Fruit fly (Drosophila melanogaster): Measurements from ENCODE around the gene Neurl4.

DNA sequence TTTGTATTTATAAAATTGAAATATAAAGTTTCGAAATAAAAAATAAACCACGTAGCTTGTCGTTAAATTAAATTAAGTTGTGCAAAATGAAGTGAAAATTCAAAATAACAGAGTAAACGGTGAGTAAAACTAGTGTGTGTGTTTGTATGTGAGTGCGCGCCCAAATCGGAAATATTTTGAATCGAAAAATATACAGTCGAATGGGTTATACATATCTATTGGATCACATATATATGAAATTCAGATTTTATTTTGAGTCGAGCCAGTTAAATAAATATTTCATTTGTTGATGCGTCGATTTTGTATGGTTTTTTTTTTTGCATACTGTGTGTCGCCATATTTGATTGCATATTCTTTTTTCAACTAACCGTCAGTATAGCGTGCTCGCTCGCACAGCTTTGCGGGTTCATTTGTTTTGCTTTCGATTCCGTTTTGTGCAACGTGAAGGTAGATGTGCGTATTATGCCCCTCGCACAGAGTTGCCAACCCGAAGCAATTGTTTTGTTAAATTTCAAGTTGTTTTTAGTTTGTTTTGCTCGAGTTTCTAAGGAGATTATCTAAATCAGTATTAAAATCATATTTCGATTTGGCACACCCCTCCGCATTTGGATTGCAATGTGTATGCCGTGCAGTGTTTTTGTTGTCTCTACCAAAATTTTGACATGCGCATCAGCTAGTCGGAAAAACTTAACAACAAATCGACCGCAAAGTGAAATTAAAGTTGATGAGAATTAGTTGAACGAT, 46.2 kb downstream of the Neurl4 start:
- TF ChIP-seq CG8478 (optimal IDR thresholded peaks at IDR 0.05) (no peak), CTCF (optimal IDR thresholded peaks at IDR 0.05) (no peak)

Measured in S2 (cell line).